Worm (Caenorhabditis elegans) whole organism, late embryonic: ENCODE results near the gene F59G1.4.

ENCODE experiments used
- T23F11.4 ChIP-seq: fragments of 200-800 bp; sonication (Bioruptor generic); optimal IDR thresholded peaks from 2 replicates; lab custom pipeline; 2018; ENCODE audit warnings: mild to moderate bottlenecking, missing genetic modification characterization, missing compliant biosample characterization
- ama-1 ChIP-seq: fragments of 150-350 bp; optimal IDR thresholded peaks from 2 replicates; lab custom pipeline; 2014
- ceh-2 ChIP-seq: sonication (generic microtip); optimal IDR thresholded peaks from 2 replicates; lab custom pipeline; 2016; ENCODE audit warnings: missing genotype, missing genetic modification characterization, missing compliant biosample characterization
- ceh-9 ChIP-seq: sonication (generic microtip); optimal IDR thresholded peaks from 2 replicates; lab custom pipeline; 2016; ENCODE audit warnings: mild to moderate bottlenecking, missing genetic modification characterization, inconsistent platforms, missing compliant biosample characterization
- dve-1 ChIP-seq: sonication (generic microtip); optimal IDR thresholded peaks from 2 replicates; lab custom pipeline; 2017; ENCODE audit warnings: antibody characterized with exemption, mild to moderate bottlenecking, missing genetic modification characterization, missing compliant biosample characterization
- hlh-13 ChIP-seq: fragments of 200-800 bp; sonication (Bioruptor generic); optimal IDR thresholded peaks from 2 replicates; lab custom pipeline; 2018; ENCODE audit warnings: mild to moderate bottlenecking, missing genetic modification characterization, missing compliant biosample characterization
- lin-11 ChIP-seq: fragments of 200-800 bp; sonication (Bioruptor generic); optimal IDR thresholded peaks from 2 replicates; lab custom pipeline; 2018; ENCODE audit warnings: mild to moderate bottlenecking, missing genetic modification characterization, missing compliant biosample characterization
- pha-2 ChIP-seq: sonication (generic microtip); optimal IDR thresholded peaks from 2 replicates; lab custom pipeline; 2017; ENCODE audit warnings: mild to moderate bottlenecking, missing genetic modification characterization, missing compliant biosample characterization
- pha-4 ChIP-seq: fragments of 150-350 bp; optimal IDR thresholded peaks from 2 replicates; lab custom pipeline; 2018; ENCODE audit warnings: missing biosample characterization, missing genetic modification reagents, missing genetic modification characterization
- pros-1 ChIP-seq: fragments of 150-350 bp; optimal IDR thresholded peaks from 2 replicates; lab custom pipeline; 2014; ENCODE audit warnings: missing biosample characterization, missing genetic modification reagents, missing genetic modification characterization
- unc-86 ChIP-seq: sonication (generic microtip); optimal IDR thresholded peaks from 2 replicates; lab custom pipeline; 2016; ENCODE audit warnings: missing genetic modification characterization, missing compliant biosample characterization

ce11 chrII:5902139-5902538 is 6.2 kb downstream of the F59G1.4 start:
- TF ChIP-seq hlh-13 (no peak), unc-86 (tag; lab: Kevin White, UChicago) (no peak), pha-2 (no peak), ceh-9 (tag; lab: Kevin White, UChicago) (no peak), T23F11.4 (GFP tag; lab: Kevin White, UChicago) (no peak), pha-4 (no peak), lin-11 (tag; lab: Kevin White, UChicago) (no peak), pros-1 (tag; lab: Kevin White, UChicago) (no peak), ceh-2 (tag; lab: Kevin White, UChicago) (no peak), dve-1 (tag; lab: Kevin White, UChicago) (no peak), ama-1 (lab: Kevin White, UChicago) (no peak)
